Worm (Caenorhabditis elegans) whole organism, midembryonic: ENCODE data around the gene prp-39.

Source experiments
- T22C8.4 ChIP-seq: fragments of 200-800 bp; sonication (Bioruptor generic); IDR thresholded peaks from 2 replicates; pipeline ENCODE4 v1.3.6; 2022; ENCODE audit warnings: missing genetic modification characterization, missing compliant biosample characterization
- flt-1 ChIP-seq: fragments of 200-800 bp; sonication (Bioruptor generic); IDR thresholded peaks from 2 replicates; pipeline ENCODE4 v1.3.6; 2022; ENCODE audit warnings: missing genetic modification characterization, missing compliant biosample characterization
- med-1 ChIP-seq: sonication (generic microtip); optimal IDR thresholded peaks from 2 replicates; lab custom pipeline; 2017; ENCODE audit warnings: missing genetic modification characterization, mild to moderate bottlenecking, missing compliant biosample characterization, antibody characterized with exemption, missing genetic modification reagents; ENCODE audit not compliant: insufficient read depth
- ref-1 ChIP-seq: fragments of 200-800 bp; sonication (Bioruptor generic); conservative IDR thresholded peaks from 2 replicates; pipeline ENCODE4 v1.3.6; 2022; ENCODE audit warnings: missing genetic modification reagents, missing genetic modification characterization, missing compliant biosample characterization
- tab-1 ChIP-seq: fragments of 200-800 bp; sonication (Bioruptor generic); IDR thresholded peaks from 2 replicates; pipeline ENCODE4 v1.3.6; 2022; ENCODE audit warnings: missing genetic modification characterization, missing compliant biosample characterization
- ztf-23 ChIP-seq: fragments of 200-800 bp; sonication (Bioruptor generic); IDR thresholded peaks from 2 replicates; pipeline ENCODE4 v1.3.6; 2022; ENCODE audit warnings: missing genetic modification reagents, missing genetic modification characterization, missing compliant biosample characterization
- ztf-29 ChIP-seq: fragments of 200-800 bp; sonication (Bioruptor generic); IDR thresholded peaks from 2 replicates; pipeline ENCODE4 v1.3.6; 2022; ENCODE audit warnings: missing genetic modification reagents, missing genetic modification characterization, missing compliant biosample characterization

DNA sequence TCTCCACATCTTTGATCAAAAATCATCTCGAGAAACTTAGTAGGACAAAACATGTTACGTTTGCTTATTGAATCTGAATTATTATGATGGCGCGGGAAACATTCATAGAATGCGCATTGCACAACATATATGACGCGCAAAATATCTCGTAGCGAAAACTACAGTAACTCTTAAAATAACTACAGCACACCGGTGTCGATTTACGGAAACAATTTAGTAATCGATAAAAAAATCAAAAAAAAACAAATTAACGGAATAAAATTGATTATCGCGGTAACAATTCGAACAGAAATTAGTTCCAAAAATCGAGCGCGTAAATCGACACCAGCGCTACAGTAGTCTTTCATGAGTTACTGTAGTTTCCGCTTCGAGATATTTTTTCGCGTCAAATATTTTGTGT lies 39.7 kb upstream of the prp-39 start:
- TF ChIP-seq tab-1 (no peak), T22C8.4 (GFP tag; lab: Robert Waterston, UW) (no peak), flt-1 (GFP tag; lab: Robert Waterston, UW) (no peak), med-1 (no peak), ztf-23 (GFP tag; lab: Robert Waterston, UW) (no peak), ztf-29 (GFP tag; lab: Robert Waterston, UW) (no peak), ref-1 (no peak)
